Worm (Caenorhabditis elegans): ENCODE data around the gene C02F5.12.

DNA sequence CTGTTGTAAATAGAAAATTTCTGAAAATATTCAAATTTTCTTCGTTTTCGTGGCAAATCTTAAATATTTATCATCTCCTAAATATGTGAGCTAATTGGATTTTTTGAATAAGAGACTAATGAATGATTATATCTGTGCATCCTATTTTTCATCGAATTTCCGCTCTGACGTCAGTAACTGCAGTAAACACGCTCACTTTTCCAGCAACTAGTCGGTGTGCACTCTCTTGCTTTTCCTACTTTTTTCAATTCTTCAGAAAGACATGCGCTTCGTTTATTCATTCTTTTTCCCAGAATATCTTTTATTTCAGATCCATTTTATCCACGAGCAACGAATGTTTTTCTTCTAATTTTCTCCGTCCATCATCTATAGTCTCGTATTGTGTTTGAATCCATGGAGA, 13.3 kb downstream of the C02F5.12 start:
- no peak for TF ChIP-seq pqm-1 (tag; optimal IDR thresholded peaks at IDR 0.05)
- no peak for TF ChIP-seq jun-1 (tag; optimal IDR thresholded peaks at IDR 0.05)
- TF ChIP-seq R02D3.7 (tag; optimal IDR thresholded peaks at IDR 0.05): no peak
- TF ChIP-seq attf-4 (tag; optimal IDR thresholded peaks at IDR 0.05): no peak
- peak in 1 of 2 experiments; percentile 15 for TF ChIP-seq lsy-2 (tag; optimal IDR thresholded peaks at IDR 0.05)
- no peak for TF ChIP-seq daf-16 (GFP tag; optimal IDR thresholded peaks at IDR 0.05)
- no peak for TF ChIP-seq daf-16 (tag; optimal IDR thresholded peaks at IDR 0.05)

All from whole organism, L4 larva.